Worm (Caenorhabditis elegans) whole organism, L2 larva: ENCODE results near the gene sri-57.

Experiments used
- C34F6.9 ChIP-seq: fragments of 150-350 bp; optimal IDR thresholded peaks from 2 replicates; lab custom pipeline; 2014; ENCODE audit warnings: missing biosample characterization, missing genetic modification characterization
- F13H6.1 ChIP-seq: sonication (generic microtip); optimal IDR thresholded peaks from 2 replicates; lab custom pipeline; 2016; ENCODE audit warnings: missing genetic modification characterization, missing compliant biosample characterization
- Y55F3AM.14 ChIP-seq: fragments of 200-800 bp; sonication (Bioruptor generic); optimal IDR thresholded peaks from 2 replicates; lab custom pipeline; 2018; ENCODE audit warnings: mild to moderate bottlenecking, missing genetic modification characterization, missing compliant biosample characterization
- ZK546.5 ChIP-seq: sonication (generic microtip); optimal IDR thresholded peaks from 2 replicates; lab custom pipeline; 2017; ENCODE audit warnings: missing biosample characterization, missing genetic modification characterization
- alr-1 ChIP-seq: fragments of 150-350 bp; optimal IDR thresholded peaks from 2 replicates; lab custom pipeline; 2014; ENCODE audit warnings: missing biosample characterization, missing genetic modification characterization
- aly-2 ChIP-seq: fragments of 150-350 bp; optimal IDR thresholded peaks from 2 replicates; lab custom pipeline; 2014; ENCODE audit warnings: missing biosample characterization, missing genetic modification characterization
- ama-1 ChIP-seq: fragments of 150-350 bp; optimal IDR thresholded peaks from 2 replicates; lab custom pipeline; 2018; ENCODE audit warnings: inconsistent platforms
- ceh-16 ChIP-seq: fragments of 150-350 bp; optimal IDR thresholded peaks from 2 replicates; lab custom pipeline; 2014; ENCODE audit warnings: missing biosample characterization, missing genetic modification characterization
- ceh-82 ChIP-seq: fragments of 150-350 bp; optimal IDR thresholded peaks from 2 replicates; lab custom pipeline; 2014; ENCODE audit warnings: missing biosample characterization, missing genetic modification characterization
- crh-2 ChIP-seq: sonication (generic microtip); optimal IDR thresholded peaks from 2 replicates; lab custom pipeline; 2017; ENCODE audit warnings: missing biosample characterization, missing genetic modification characterization
- dmd-4 ChIP-seq: sonication (generic microtip); optimal IDR thresholded peaks from 2 replicates; lab custom pipeline; 2017; ENCODE audit warnings: missing biosample characterization, missing genetic modification characterization
- egl-27 ChIP-seq: sonication (generic microtip); optimal IDR thresholded peaks from 3 replicates; lab custom pipeline; 2017; ENCODE audit warnings: missing biosample characterization, missing genetic modification reagents, missing genetic modification characterization
- elt-1 ChIP-seq: fragments of 150-350 bp; optimal IDR thresholded peaks from 2 replicates; lab custom pipeline; 2014; ENCODE audit warnings: missing biosample characterization, missing genetic modification characterization
- fos-1 ChIP-seq: fragments of 150-350 bp; optimal IDR thresholded peaks from 2 replicates; lab custom pipeline; 2014; ENCODE audit warnings: missing biosample characterization, missing genetic modification characterization
- gmeb-1 ChIP-seq: fragments of 150-350 bp; optimal IDR thresholded peaks from 2 replicates; lab custom pipeline; 2014; ENCODE audit warnings: missing biosample characterization, missing genetic modification characterization
- lin-11 ChIP-seq: fragments of 150-350 bp; sonication (generic microtip); optimal IDR thresholded peaks from 2 replicates; lab custom pipeline; 2014; ENCODE audit warnings: missing biosample characterization, missing genetic modification characterization, inconsistent platforms, mixed read lengths
- lin-13 ChIP-seq: fragments of 150-350 bp; optimal IDR thresholded peaks from 2 replicates; lab custom pipeline; 2014; ENCODE audit warnings: missing biosample characterization, missing genetic modification reagents, missing genetic modification characterization
- lin-39 ChIP-seq: fragments of 150-350 bp; optimal IDR thresholded peaks from 2 replicates; lab custom pipeline; 2014; ENCODE audit warnings: missing biosample characterization, missing genetic modification reagents, missing genetic modification characterization
- lsy-2 ChIP-seq, 2 experiments: fragments of 150-350 bp in 1 of 2; sonication (generic microtip) in 1 of 2; optimal IDR thresholded peaks; 2 replicates each; lab custom pipeline; 2014 to 2017; ENCODE audit warnings: missing biosample characterization in 2 of 2, missing genetic modification characterization in 2 of 2
- mab-5 ChIP-seq: fragments of 150-350 bp; optimal IDR thresholded peaks from 2 replicates; lab custom pipeline; 2014; ENCODE audit warnings: missing biosample characterization, missing genetic modification characterization
- nhr-10 ChIP-seq: sonication (generic microtip); optimal IDR thresholded peaks from 2 replicates; lab custom pipeline; 2017; ENCODE audit warnings: missing biosample characterization, missing genetic modification characterization
- nhr-11 ChIP-seq: fragments of 150-350 bp; optimal IDR thresholded peaks from 2 replicates; lab custom pipeline; 2014; ENCODE audit warnings: missing biosample characterization, missing genetic modification characterization
- nhr-12 ChIP-seq: fragments of 150-350 bp; optimal IDR thresholded peaks from 2 replicates; lab custom pipeline; 2014; ENCODE audit warnings: missing biosample characterization, missing genetic modification characterization
- nhr-129 ChIP-seq: fragments of 150-350 bp; optimal IDR thresholded peaks from 2 replicates; lab custom pipeline; 2014; ENCODE audit warnings: missing biosample characterization, missing genetic modification characterization
- nhr-21 ChIP-seq: fragments of 150-350 bp; optimal IDR thresholded peaks from 2 replicates; lab custom pipeline; 2014; ENCODE audit warnings: missing biosample characterization, missing genetic modification characterization
- nhr-23 ChIP-seq: fragments of 150-350 bp; optimal IDR thresholded peaks from 2 replicates; lab custom pipeline; 2014; ENCODE audit warnings: missing biosample characterization, missing genetic modification reagents, missing genetic modification characterization
- nhr-237 ChIP-seq: fragments of 150-350 bp; optimal IDR thresholded peaks from 2 replicates; lab custom pipeline; 2014; ENCODE audit warnings: missing biosample characterization, missing genetic modification characterization
- nhr-6 ChIP-seq: fragments of 150-350 bp; optimal IDR thresholded peaks from 2 replicates; lab custom pipeline; 2014; ENCODE audit warnings: missing biosample characterization, missing genetic modification characterization
- nhr-77 ChIP-seq: fragments of 150-350 bp; optimal IDR thresholded peaks from 2 replicates; lab custom pipeline; 2014; ENCODE audit warnings: missing biosample characterization, missing genetic modification characterization
- sem-4 ChIP-seq: fragments of 150-350 bp; optimal IDR thresholded peaks from 2 replicates; lab custom pipeline; 2014; ENCODE audit warnings: missing biosample characterization, missing genetic modification reagents, missing genetic modification characterization
- skn-1 ChIP-seq: sonication (generic microtip); optimal IDR thresholded peaks from 2 replicates; lab custom pipeline; 2017; ENCODE audit warnings: missing biosample characterization, missing genetic modification characterization
- sma-3 ChIP-seq: sonication (generic microtip); optimal IDR thresholded peaks from 2 replicates; lab custom pipeline; 2016; ENCODE audit warnings: missing genetic modification reagents, missing genetic modification characterization, missing compliant biosample characterization
- sma-9 ChIP-seq, 2 experiments: fragments of 150-350 bp in 1 of 2; sonication (generic microtip) in 1 of 2; optimal IDR thresholded peaks; 2 replicates each; lab custom pipeline; 2014 to 2016; ENCODE audit warnings: missing genetic modification characterization in 2 of 2, mild to moderate bottlenecking in 1 of 2, missing biosample characterization in 1 of 2, missing compliant biosample characterization in 1 of 2, missing genetic modification reagents in 1 of 2, moderate library complexity in 1 of 2
- snpc-4 ChIP-seq: fragments of 150-350 bp; optimal IDR thresholded peaks from 2 replicates; lab custom pipeline; 2014; ENCODE audit warnings: missing biosample characterization, missing genetic modification characterization
- unc-55 ChIP-seq: fragments of 150-350 bp; sonication (generic microtip); optimal IDR thresholded peaks from 3 replicates; lab custom pipeline; 2014; ENCODE audit warnings: missing biosample characterization, missing genetic modification reagents, missing genetic modification characterization
- unc-62 ChIP-seq: fragments of 150-350 bp; optimal IDR thresholded peaks from 2 replicates; lab custom pipeline; 2014; ENCODE audit warnings: missing biosample characterization, missing genetic modification reagents, missing genetic modification characterization
- ztf-1 ChIP-seq: fragments of 200-800 bp; sonication (Bioruptor generic); conservative IDR thresholded peaks from 2 replicates; pipeline ENCODE4 v1.3.6; 2022; ENCODE audit warnings: missing genetic modification characterization, missing compliant biosample characterization
- ztf-11 ChIP-seq: sonication (generic microtip); optimal IDR thresholded peaks from 2 replicates; lab custom pipeline; 2017; ENCODE audit warnings: missing biosample characterization, missing genetic modification characterization
- ztf-4 ChIP-seq: fragments of 150-350 bp; optimal IDR thresholded peaks from 2 replicates; lab custom pipeline; 2014; ENCODE audit warnings: missing biosample characterization, missing genetic modification characterization

sri-57 gene

DNA sequence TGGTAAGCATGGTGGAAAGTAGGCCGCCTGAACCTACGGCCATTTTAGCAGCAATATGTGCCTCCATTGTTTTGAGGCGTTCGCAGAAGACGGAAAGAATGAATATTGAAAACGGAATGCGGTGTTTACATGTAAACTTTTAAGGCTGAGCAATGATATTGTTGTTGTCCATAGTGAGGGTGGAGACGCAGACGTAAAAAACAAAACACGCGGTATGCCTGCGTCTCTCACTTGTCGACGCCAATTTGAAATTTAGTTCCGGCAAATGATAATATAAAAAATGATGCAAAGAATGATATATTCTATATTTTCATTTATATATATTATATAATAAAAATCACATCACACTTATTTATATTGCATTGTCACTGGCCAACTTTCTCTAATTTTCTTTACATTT is 35.7 kb upstream of the sri-57 start, which contains the start of gene Y47G7B.2:
Y47G7B.2 (minus strand) TSS at position 143 of the 400 bp plus-strand sequence.
- TF ChIP-seq dmd-4 (tag; lab: Kevin White, UChicago) = no peak
- no peak for TF ChIP-seq nhr-12 (tag; lab: Kevin White, UChicago)
- TF ChIP-seq nhr-129 (tag; lab: Kevin White, UChicago) = peak; percentile 45
- TF ChIP-seq nhr-6 (tag; lab: Kevin White, UChicago) = no peak
- TF ChIP-seq ztf-11 (tag; lab: Kevin White, UChicago) = no peak
- no peak for TF ChIP-seq lin-11 (tag; lab: Kevin White, UChicago)
- no peak for TF ChIP-seq gmeb-1 (tag; lab: Kevin White, UChicago)
- no peak for TF ChIP-seq lin-39 (tag; lab: Kevin White, UChicago)
- no peak for TF ChIP-seq ZK546.5 (tag; lab: Kevin White, UChicago)
- TF ChIP-seq sem-4 = no peak
- TF ChIP-seq nhr-237 (tag; lab: Kevin White, UChicago) = no peak
- no peak for TF ChIP-seq alr-1 (tag; lab: Kevin White, UChicago)
- TF ChIP-seq mab-5 (tag; lab: Kevin White, UChicago) = no peak
- no peak for TF ChIP-seq nhr-77
- TF ChIP-seq skn-1 (tag; lab: Kevin White, UChicago) = no peak
- no peak for TF ChIP-seq snpc-4
- no peak for TF ChIP-seq ztf-4 (tag; lab: Kevin White, UChicago)
- TF ChIP-seq ceh-16 (tag; lab: Kevin White, UChicago) = no peak
- TF ChIP-seq C34F6.9 = peak; percentile 13
- TF ChIP-seq unc-55 (GFP tag; lab: Kevin White, UChicago) = peak; percentile 48
- no peak for TF ChIP-seq aly-2
- no peak for TF ChIP-seq ceh-82 (tag; lab: Kevin White, UChicago)
- no peak for TF ChIP-seq lsy-2 (tag; optimal IDR thresholded peaks at IDR 0.05; lab: Kevin White, UChicago)
- TF ChIP-seq nhr-11 (tag; lab: Kevin White, UChicago) = no peak
- peak; percentile 37 for TF ChIP-seq sma-9 (GFP tag; optimal IDR thresholded peaks at IDR 0.05; lab: Kevin White, UChicago)
- TF ChIP-seq sma-9 (tag; optimal IDR thresholded peaks at IDR 0.05; lab: Kevin White, UChicago) = no peak
- no peak for TF ChIP-seq egl-27 (tag; lab: Kevin White, UChicago)
- no peak for TF ChIP-seq elt-1
- TF ChIP-seq crh-2 (tag; lab: Kevin White, UChicago) = no peak
- TF ChIP-seq Y55F3AM.14 (GFP tag; lab: Kevin White, UChicago) = no peak
- no peak for TF ChIP-seq sma-3 (GFP tag; lab: Kevin White, UChicago)

DNA sequence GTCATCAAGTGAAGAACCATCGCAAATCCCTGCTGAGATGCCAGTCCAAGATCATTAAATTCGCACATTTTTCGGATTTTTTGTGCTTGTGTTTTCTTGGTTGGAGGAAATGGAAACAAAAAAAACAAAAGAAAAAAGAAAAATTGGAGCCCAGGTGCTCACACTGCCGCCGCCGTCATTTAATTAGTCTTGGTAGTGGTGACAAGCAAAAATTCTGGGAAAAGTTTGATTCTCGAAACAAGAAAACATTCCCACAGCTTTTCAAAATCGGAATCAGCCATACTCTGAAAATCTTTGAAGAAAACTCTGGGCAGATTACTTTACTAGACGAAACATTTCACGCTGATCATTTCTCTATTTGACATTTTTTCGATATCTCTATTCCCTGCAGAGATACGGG is 33.0 kb upstream of the sri-57 start, which contains the start of gene srh-128:
srh-128 (minus strand) TSS at position 101 of the 400 bp plus-strand sequence.
- TF ChIP-seq nhr-129 (tag; lab: Kevin White, UChicago) (no peak), fos-1 (tag; lab: Kevin White, UChicago) (no peak)

DNA sequence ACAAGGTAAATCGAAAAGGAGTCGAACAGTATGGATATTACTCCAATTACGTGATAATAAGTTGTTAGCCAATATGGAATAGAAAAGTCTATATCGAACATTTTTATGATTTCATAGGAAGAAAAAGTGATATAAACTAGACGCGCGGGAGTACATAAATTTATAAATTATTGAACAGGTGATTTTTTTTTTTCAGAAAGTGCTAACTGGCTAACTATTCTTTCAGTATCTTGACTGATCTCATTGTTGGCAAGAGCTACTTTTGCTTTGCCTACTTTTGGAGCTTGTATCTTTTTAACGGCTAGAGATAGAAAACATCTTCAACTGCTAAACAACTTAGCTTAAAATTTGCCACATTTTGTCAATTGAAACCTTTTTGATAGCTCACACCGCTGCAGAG is 30.5 kb upstream of the sri-57 start, which contains the start of gene sri-60:
sri-60 (minus strand) TSS at position 101 of the 400 bp plus-strand sequence.
- TF ChIP-seq nhr-237 (tag; lab: Kevin White, UChicago) = no peak
- TF ChIP-seq ama-1 (lab: Kevin White, UChicago) = no peak
- TF ChIP-seq nhr-23 = no peak
- TF ChIP-seq nhr-6 (tag; lab: Kevin White, UChicago) = no peak
- no peak for TF ChIP-seq unc-62 (GFP tag; lab: Kevin White, UChicago)
- no peak for TF ChIP-seq lin-11 (tag; lab: Kevin White, UChicago)
- no peak for TF ChIP-seq nhr-10 (tag; lab: Kevin White, UChicago)
- no peak for TF ChIP-seq lin-39 (tag; lab: Kevin White, UChicago)
- TF ChIP-seq unc-55 (GFP tag; lab: Kevin White, UChicago) = no peak
- no peak for TF ChIP-seq elt-1
- TF ChIP-seq C34F6.9 = no peak
- no peak for TF ChIP-seq fos-1 (tag; lab: Kevin White, UChicago)
- no peak for TF ChIP-seq aly-2
- no peak for TF ChIP-seq ztf-1 (GFP tag; lab: Robert Waterston, UW)
- no peak for TF ChIP-seq Y55F3AM.14 (GFP tag; lab: Kevin White, UChicago)
- no peak for TF ChIP-seq nhr-21 (tag; lab: Kevin White, UChicago)
- TF ChIP-seq dmd-4 (tag; lab: Kevin White, UChicago) = no peak
- no peak for TF ChIP-seq F13H6.1
- no peak for TF ChIP-seq lin-13 (GFP tag; lab: Kevin White, UChicago)
- no peak for TF ChIP-seq nhr-129 (tag; lab: Kevin White, UChicago)
